Worm (Caenorhabditis elegans) whole organism, young adult: ENCODE data around the gene cox-6B.

ENCODE experiments used
- B0019.2 ChIP-seq: fragments of 200-800 bp; sonication (Bioruptor generic); conservative IDR thresholded peaks from 2 replicates; pipeline ENCODE4 v1.3.6; 2022; ENCODE audit warnings: missing genetic modification reagents, missing genetic modification characterization, missing compliant biosample characterization
- B0035.1 ChIP-seq: sonication (generic microtip); optimal IDR thresholded peaks from 2 replicates; lab custom pipeline; 2016; ENCODE audit warnings: missing genetic modification characterization, mild to moderate bottlenecking, missing compliant biosample characterization, missing genotype, missing genetic modification reagents
- B0261.1 ChIP-seq: sonication (generic microtip); optimal IDR thresholded peaks from 2 replicates; lab custom pipeline; 2016; ENCODE audit warnings: mild to moderate bottlenecking, missing genetic modification characterization, moderate library complexity, missing compliant biosample characterization
- C06A6.2 ChIP-seq: fragments of 200-800 bp; sonication (Bioruptor generic); conservative IDR thresholded peaks from 2 replicates; pipeline ENCODE4 v1.3.6; 2022; ENCODE audit warnings: missing genetic modification characterization, missing compliant biosample characterization
- F22D6.2 ChIP-seq: sonication (generic microtip); optimal IDR thresholded peaks from 2 replicates; lab custom pipeline; 2016; ENCODE audit warnings: mild to moderate bottlenecking, missing genetic modification characterization, missing compliant biosample characterization
- F39B2.1 ChIP-seq: fragments of 200-800 bp; sonication (Bioruptor generic); IDR thresholded peaks from 2 replicates; pipeline ENCODE4 v1.3.6; 2022; ENCODE audit warnings: missing genetic modification reagents, missing genetic modification characterization, missing compliant biosample characterization
- F52B5.7 ChIP-seq: sonication (generic microtip); optimal IDR thresholded peaks from 2 replicates; lab custom pipeline; 2016; ENCODE audit warnings: mild to moderate bottlenecking, missing genetic modification characterization, missing compliant biosample characterization
- F57C9.4 ChIP-seq: sonication (generic microtip); optimal IDR thresholded peaks from 2 replicates; lab custom pipeline; 2017; ENCODE audit warnings: mild to moderate bottlenecking, missing genetic modification characterization, missing compliant biosample characterization
- T26A5.8 ChIP-seq: sonication (generic microtip); optimal IDR thresholded peaks from 2 replicates; lab custom pipeline; 2016; ENCODE audit warnings: missing genetic modification characterization, missing compliant biosample characterization
- Y53F4B.3 ChIP-seq: fragments of 200-800 bp; sonication (Bioruptor generic); IDR thresholded peaks from 2 replicates; pipeline ENCODE4 v1.3.6; 2022; ENCODE audit warnings: missing genetic modification reagents, missing genetic modification characterization, missing compliant biosample characterization
- Y53G8AR.9 ChIP-seq: fragments of 200-800 bp; sonication (Bioruptor generic); conservative IDR thresholded peaks from 2 replicates; pipeline ENCODE4 v1.3.6; 2022; ENCODE audit warnings: missing genetic modification reagents, missing genetic modification characterization, missing compliant biosample characterization
- Y56A3A.18 ChIP-seq: fragments of 200-800 bp; sonication (Bioruptor generic); IDR thresholded peaks from 2 replicates; pipeline ENCODE4 v1.3.6; 2022; ENCODE audit warnings: missing genetic modification reagents, missing genetic modification characterization, missing compliant biosample characterization
- ZK185.1 ChIP-seq: sonication (generic microtip); optimal IDR thresholded peaks from 2 replicates; lab custom pipeline; 2016; ENCODE audit warnings: mild to moderate bottlenecking, missing genetic modification characterization, missing compliant biosample characterization; ENCODE audit not compliant: poor library complexity, severe bottlenecking
- ama-1 ChIP-seq, 3 experiments: fragments of 150-350 bp in 1 of 3; sonication (generic microtip) in 2 of 3; optimal IDR thresholded peaks; 2 replicates each; lab custom pipeline; 2014 to 2018; ENCODE audit warnings: missing biosample characterization in 2 of 3, missing genetic modification characterization in 2 of 3, missing genetic modification reagents in 2 of 3
- aptf-3 ChIP-seq: fragments of 200-800 bp; sonication (Bioruptor generic); IDR thresholded peaks from 2 replicates; pipeline ENCODE4 v1.3.6; 2022; ENCODE audit warnings: missing genetic modification characterization, missing compliant biosample characterization
- attf-6 ChIP-seq: fragments of 200-800 bp; sonication (Bioruptor generic); IDR thresholded peaks from 2 replicates; pipeline ENCODE4 v1.3.6; 2022; ENCODE audit warnings: missing genetic modification reagents, missing genetic modification characterization, missing compliant biosample characterization
- bed-2 ChIP-seq: fragments of 200-800 bp; sonication (Bioruptor generic); IDR thresholded peaks from 2 replicates; pipeline ENCODE4 v1.3.6; 2022; ENCODE audit warnings: missing genetic modification reagents, missing genetic modification characterization, missing compliant biosample characterization
- ceh-100 ChIP-seq: fragments of 200-800 bp; sonication (Bioruptor generic); IDR thresholded peaks from 2 replicates; pipeline ENCODE4 v1.3.6; 2022; ENCODE audit warnings: missing genetic modification reagents, missing genetic modification characterization, missing compliant biosample characterization
- ceh-79 ChIP-seq: sonication (generic microtip); optimal IDR thresholded peaks from 2 replicates; lab custom pipeline; 2017; ENCODE audit warnings: mild to moderate bottlenecking, missing genetic modification characterization, missing compliant biosample characterization
- chd-7 ChIP-seq: sonication (generic microtip); optimal IDR thresholded peaks from 2 replicates; lab custom pipeline; 2016; ENCODE audit warnings: mild to moderate bottlenecking, missing genetic modification characterization, moderate library complexity, missing compliant biosample characterization
- dox-1 ChIP-seq: fragments of 200-800 bp; sonication (Bioruptor generic); IDR thresholded peaks from 2 replicates; pipeline ENCODE4 v1.3.6; 2022; ENCODE audit warnings: missing genetic modification reagents, missing genetic modification characterization, missing compliant biosample characterization
- fkh-3 ChIP-seq: sonication (generic microtip); optimal IDR thresholded peaks from 2 replicates; lab custom pipeline; 2016; ENCODE audit warnings: mild to moderate bottlenecking, missing genetic modification characterization, missing compliant biosample characterization
- him-1 ChIP-seq: sonication (generic microtip); optimal IDR thresholded peaks from 2 replicates; lab custom pipeline; 2016; ENCODE audit warnings: missing genotype, missing genetic modification reagents, missing genetic modification characterization, missing compliant biosample characterization
- hrde-1 ChIP-seq: sonication (generic microtip); optimal IDR thresholded peaks from 2 replicates; lab custom pipeline; 2016; ENCODE audit warnings: missing genetic modification characterization, mild to moderate bottlenecking, missing compliant biosample characterization, moderate library complexity, missing genotype, missing genetic modification reagents, borderline replicate concordance
- let-607 ChIP-seq, 2 experiments: fragments of 200-800 bp in 1 of 2; sonication (Bioruptor generic) in 1 of 2; sonication (generic microtip) in 1 of 2; optimal IDR thresholded peaks; 2 replicates each; lab custom pipeline; 2016 to 2018; ENCODE audit warnings: mild to moderate bottlenecking in 2 of 2, missing compliant biosample characterization in 2 of 2, missing genetic modification characterization in 2 of 2, moderate library complexity in 2 of 2, missing genotype in 1 of 2
- lin-26 ChIP-seq: fragments of 200-800 bp; sonication (Bioruptor generic); IDR thresholded peaks from 2 replicates; pipeline ENCODE4 v1.3.6; 2022; ENCODE audit warnings: missing genetic modification reagents, missing genetic modification characterization, missing compliant biosample characterization
- lin-35 ChIP-seq, 3 experiments: fragments of 150-350 bp in 2 of 3; sonication (generic microtip) in 1 of 3; optimal IDR thresholded peaks; 2 replicates each; lab custom pipeline; 2014 to 2018; ENCODE audit warnings: missing biosample characterization in 3 of 3, missing genetic modification characterization in 3 of 3, missing genetic modification reagents in 3 of 3
- lin-40 ChIP-seq: sonication (generic microtip); optimal IDR thresholded peaks from 2 replicates; lab custom pipeline; 2016; ENCODE audit warnings: missing genetic modification characterization, mild to moderate bottlenecking, missing compliant biosample characterization, missing genotype, missing genetic modification reagents
- lsl-1 ChIP-seq: fragments of 200-800 bp; sonication (Bioruptor generic); optimal IDR thresholded peaks from 2 replicates; lab custom pipeline; 2018; ENCODE audit warnings: mild to moderate bottlenecking, missing genetic modification characterization, moderate library complexity, missing compliant biosample characterization
- mcd-1 ChIP-seq: fragments of 200-800 bp; sonication (Bioruptor generic); IDR thresholded peaks from 2 replicates; pipeline ENCODE4 v1.3.6; 2022; ENCODE audit warnings: missing genetic modification reagents, missing genetic modification characterization, missing compliant biosample characterization
- nfya-1 ChIP-seq: sonication (generic microtip); optimal IDR thresholded peaks from 2 replicates; lab custom pipeline; 2017; ENCODE audit warnings: antibody characterized with exemption, missing compliant biosample characterization, missing genetic modification characterization, borderline replicate concordance; ENCODE audit not compliant: insufficient read depth
- nfyb-1 ChIP-seq: fragments of 200-800 bp; sonication (Bioruptor generic); IDR thresholded peaks from 2 replicates; pipeline ENCODE4 v1.3.6; 2022; ENCODE audit warnings: missing genetic modification reagents, missing genetic modification characterization, missing compliant biosample characterization
- pbrm-1 ChIP-seq: fragments of 200-800 bp; sonication (Bioruptor generic); IDR thresholded peaks from 2 replicates; pipeline ENCODE4 v1.3.6; 2022; ENCODE audit warnings: missing genetic modification reagents, missing genetic modification characterization, missing compliant biosample characterization
- rec-8 ChIP-seq, 2 experiments: sonication (generic microtip); optimal IDR thresholded peaks; 2 replicates each; lab custom pipeline; 2016; ENCODE audit warnings: mild to moderate bottlenecking in 2 of 2, missing genetic modification characterization in 2 of 2, missing genetic modification reagents in 2 of 2, missing genotype in 2 of 2, missing biosample characterization in 1 of 2, missing compliant biosample characterization in 1 of 2, moderate library complexity in 1 of 2
- repo-1 ChIP-seq: sonication (generic microtip); optimal IDR thresholded peaks from 2 replicates; lab custom pipeline; 2017; ENCODE audit warnings: mild to moderate bottlenecking, missing genetic modification characterization, missing compliant biosample characterization
- sdz-38 ChIP-seq: sonication (generic microtip); optimal IDR thresholded peaks from 2 replicates; lab custom pipeline; 2016; ENCODE audit warnings: missing genotype, missing genetic modification characterization, missing compliant biosample characterization
- sea-2 ChIP-seq: fragments of 200-800 bp; sonication (Bioruptor generic); IDR thresholded peaks from 2 replicates; pipeline ENCODE4 v1.3.6; 2022; ENCODE audit warnings: missing genetic modification characterization, missing compliant biosample characterization
- snpc-1.1 ChIP-seq: sonication (generic microtip); optimal IDR thresholded peaks from 2 replicates; lab custom pipeline; 2017; ENCODE audit warnings: missing genetic modification characterization, mild to moderate bottlenecking, missing compliant biosample characterization, antibody characterized with exemption, moderate library complexity, missing genotype, missing genetic modification reagents; ENCODE audit not compliant: insufficient read depth
- snpc-1.3 ChIP-seq: sonication (generic microtip); optimal IDR thresholded peaks from 2 replicates; lab custom pipeline; 2017; ENCODE audit warnings: missing genetic modification characterization, mild to moderate bottlenecking, missing compliant biosample characterization, antibody characterized with exemption, moderate library complexity, missing genotype, missing genetic modification reagents; ENCODE audit not compliant: insufficient read depth
- snpc-4 ChIP-seq, 5 experiments: fragments of 150-350 bp in 1 of 5; sonication (generic microtip) in 4 of 5; optimal IDR thresholded peaks; 2 replicates each; lab custom pipeline; 2014 to 2018; ENCODE audit warnings: missing genetic modification characterization in 5 of 5, missing biosample characterization in 3 of 5, antibody characterized with exemption in 2 of 5, mild to moderate bottlenecking in 2 of 5, missing compliant biosample characterization in 2 of 5, missing genotype in 2 of 5, moderate library complexity in 2 of 5, missing genetic modification reagents in 1 of 5
- somi-1 ChIP-seq: fragments of 200-800 bp; sonication (Bioruptor generic); optimal IDR thresholded peaks from 2 replicates; lab custom pipeline; 2018; ENCODE audit warnings: mild to moderate bottlenecking, missing genetic modification characterization, missing compliant biosample characterization
- tbp1 ChIP-seq: fragments of 200-800 bp; sonication (Bioruptor generic); optimal IDR thresholded peaks from 2 replicates; lab custom pipeline; 2018; ENCODE audit warnings: mild to moderate bottlenecking, missing genetic modification characterization, missing compliant biosample characterization
- xnd-1 ChIP-seq: sonication (generic microtip); optimal IDR thresholded peaks from 2 replicates; lab custom pipeline; 2016; ENCODE audit warnings: missing genotype, missing genetic modification reagents, missing genetic modification characterization, missing compliant biosample characterization
- zim-3 ChIP-seq: sonication (generic microtip); optimal IDR thresholded peaks from 2 replicates; lab custom pipeline; 2017; ENCODE audit warnings: mild to moderate bottlenecking, missing genetic modification characterization, moderate library complexity, missing compliant biosample characterization
- ztf-28 ChIP-seq: fragments of 200-800 bp; sonication (Bioruptor generic); IDR thresholded peaks from 2 replicates; pipeline ENCODE4 v1.3.6; 2022; ENCODE audit warnings: missing genetic modification reagents, missing genetic modification characterization, missing compliant biosample characterization
- ztf-6 ChIP-seq: fragments of 200-800 bp; sonication (Bioruptor generic); IDR thresholded peaks from 2 replicates; pipeline ENCODE4 v1.3.6; 2022; ENCODE audit warnings: missing genetic modification reagents, missing genetic modification characterization, missing compliant biosample characterization

The cox-6B gene

DNA sequence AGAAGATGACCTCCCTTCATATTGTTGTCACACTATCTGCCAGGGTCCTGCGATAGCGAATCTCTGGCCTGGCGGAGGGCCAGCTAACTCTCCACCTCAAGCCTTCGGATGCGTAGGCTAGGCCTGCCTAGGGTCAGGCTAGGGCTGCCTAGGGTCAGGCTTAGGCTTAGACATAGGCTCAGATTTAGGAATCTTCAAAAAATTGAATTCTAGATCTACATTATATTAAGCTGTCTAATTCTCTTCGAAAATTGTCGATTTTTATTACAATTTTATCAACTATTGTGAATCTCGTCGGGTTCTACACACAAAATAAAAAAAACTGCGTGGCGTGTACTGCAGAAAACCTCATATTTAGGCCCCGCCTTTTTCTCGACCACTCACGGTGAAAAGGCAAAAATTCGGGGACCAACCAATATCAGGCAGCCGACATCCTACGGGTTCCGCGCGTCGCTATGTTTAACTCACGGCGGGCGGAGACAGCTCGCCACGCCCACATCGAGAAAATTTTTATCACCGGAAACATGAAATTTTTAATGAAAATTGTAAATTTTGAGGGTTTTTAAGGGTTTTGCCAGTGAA lies 96.1 kb downstream of the cox-6B start (continued):
- TF ChIP-seq B0261.1 (tag; lab: Kevin White, UChicago) (no peak), ztf-6 (GFP tag; lab: Robert Waterston, UW) (no peak), tbp1 (GFP tag; lab: Kevin White, UChicago) (peak; percentile 23), snpc-1.3 (tag; lab: Kevin White, UChicago) (no peak), Y53F4B.3 (GFP tag; lab: Robert Waterston, UW) (no peak), ama-1 (optimal IDR thresholded peaks at IDR 0.05; lab: Kevin White, UChicago) (no peak), ama-1 (GFP tag; optimal IDR thresholded peaks at IDR 0.05; lab: Kevin White, UChicago) (no peak), ztf-28 (GFP tag; lab: Robert Waterston, UW) (no peak), Y56A3A.18 (GFP tag; lab: Robert Waterston, UW) (0 out of 2 replicates have a peak, but pooled peaks have one; percentile 25), lsl-1 (GFP tag; lab: Kevin White, UChicago) (peak; percentile 40), repo-1 (tag; lab: Kevin White, UChicago) (no peak), F22D6.2 (tag; lab: Kevin White, UChicago) (no peak), snpc-4 (GFP tag; optimal IDR thresholded peaks at IDR 0.05; lab: Kevin White, UChicago) (peak; percentile 73), snpc-4 (tag; optimal IDR thresholded peaks at IDR 0.05; lab: Kevin White, UChicago) (peak in 3 of 4 experiments; percentile 54 to 91 (median 90)), nfyb-1 (no peak), lin-26 (GFP tag; lab: Robert Waterston, UW) (peak; percentile 67; the same call in 1 of the 2 replicates), aptf-3 (no peak), hrde-1 (tag; lab: Kevin White, UChicago) (no peak), lin-35 (GFP tag; optimal IDR thresholded peaks at IDR 0.05; lab: Kevin White, UChicago) (no peak), attf-6 (GFP tag; lab: Robert Waterston, UW) (peak; percentile 73; the same call in 1 of the 2 replicates), lin-40 (no peak), zim-3 (tag; lab: Kevin White, UChicago) (no peak), snpc-1.1 (tag; lab: Kevin White, UChicago) (peak; percentile 61), nfya-1 (tag; lab: Kevin White, UChicago) (no peak), him-1 (tag; lab: Kevin White, UChicago) (no peak), ceh-100 (GFP tag; lab: Robert Waterston, UW) (no peak), xnd-1 (tag; lab: Kevin White, UChicago) (peak; percentile 26), F39B2.1 (GFP tag; lab: Robert Waterston, UW) (no peak), F57C9.4 (tag; lab: Kevin White, UChicago) (no peak), somi-1 (GFP tag; lab: Kevin White, UChicago) (no peak), rec-8 (tag; optimal IDR thresholded peaks at IDR 0.05; lab: Kevin White, UChicago) (no peak), F52B5.7 (tag; lab: Kevin White, UChicago) (no peak), let-607 (tag; optimal IDR thresholded peaks at IDR 0.05; lab: Kevin White, UChicago) (no peak), T26A5.8 (tag; lab: Kevin White, UChicago) (no peak), C06A6.2 (GFP tag; lab: Robert Waterston, UW) (no peak), bed-2 (GFP tag; lab: Robert Waterston, UW) (no peak), Y53G8AR.9 (no peak), dox-1 (GFP tag; lab: Robert Waterston, UW) (peak; percentile 70), mcd-1 (GFP tag; lab: Robert Waterston, UW) (no peak; the same call in 1 of the 2 replicates), sea-2 (GFP tag; lab: Robert Waterston, UW) (no peak), B0019.2 (GFP tag; lab: Robert Waterston, UW) (no peak), pbrm-1 (GFP tag; lab: Robert Waterston, UW) (peak; percentile 54), chd-7 (tag; lab: Kevin White, UChicago) (no peak), sdz-38 (no peak), ceh-79 (tag; lab: Kevin White, UChicago) (no peak), fkh-3 (tag; lab: Kevin White, UChicago) (no peak), ZK185.1 (no peak), B0035.1 (tag; lab: Kevin White, UChicago) (no peak)
